Worm (Caenorhabditis elegans) whole organism, late embryonic: Measurements from ENCODE around the gene ufm-1.
A peak's percentile ranks its signal among the peaks of the same experiment; 100 is the strongest.

ENCODE experiments used
- C08G9.2 ChIP-seq: sonication (generic microtip); optimal IDR thresholded peaks from 2 replicates; lab custom pipeline; 2016; ENCODE audit warnings: mild to moderate bottlenecking, missing genetic modification characterization, moderate library complexity, missing compliant biosample characterization
- C38D4.7 ChIP-seq: fragments of 200-800 bp; sonication (Bioruptor generic); optimal IDR thresholded peaks from 2 replicates; lab custom pipeline; 2018; ENCODE audit warnings: mild to moderate bottlenecking, missing genetic modification characterization, moderate library complexity, missing compliant biosample characterization
- F13H6.1 ChIP-seq: sonication (generic microtip); optimal IDR thresholded peaks from 2 replicates; lab custom pipeline; 2016; ENCODE audit warnings: missing genetic modification characterization, missing compliant biosample characterization
- K09A11.1 ChIP-seq: sonication (generic microtip); optimal IDR thresholded peaks from 2 replicates; lab custom pipeline; 2017; ENCODE audit warnings: antibody characterized with exemption, mild to moderate bottlenecking, missing genetic modification characterization, missing compliant biosample characterization; ENCODE audit not compliant: insufficient read depth
- Y22D7AL.16 ChIP-seq: sonication (generic microtip); optimal IDR thresholded peaks from 2 replicates; lab custom pipeline; 2016; ENCODE audit warnings: missing genetic modification characterization, missing compliant biosample characterization
- ama-1 ChIP-seq: fragments of 150-350 bp; optimal IDR thresholded peaks from 2 replicates; lab custom pipeline; 2014
- ceh-2 ChIP-seq: sonication (generic microtip); optimal IDR thresholded peaks from 2 replicates; lab custom pipeline; 2016; ENCODE audit warnings: missing genotype, missing genetic modification characterization, missing compliant biosample characterization
- ceh-22 ChIP-seq: sonication (generic microtip); optimal IDR thresholded peaks from 2 replicates; lab custom pipeline; 2017; ENCODE audit warnings: missing biosample characterization, missing genetic modification characterization
- ceh-24 ChIP-seq: sonication (generic microtip); optimal IDR thresholded peaks from 2 replicates; lab custom pipeline; 2016; ENCODE audit warnings: mild to moderate bottlenecking, missing genetic modification characterization, missing compliant biosample characterization
- ceh-30 ChIP-seq: fragments of 150-350 bp; optimal IDR thresholded peaks from 2 replicates; lab custom pipeline; 2014; ENCODE audit warnings: missing biosample characterization, missing genetic modification characterization
- ceh-34 ChIP-seq: sonication (generic microtip); optimal IDR thresholded peaks from 2 replicates; lab custom pipeline; 2016; ENCODE audit warnings: mild to moderate bottlenecking, missing genetic modification characterization, missing compliant biosample characterization
- ceh-45 ChIP-seq: fragments of 200-800 bp; sonication (Bioruptor generic); IDR thresholded peaks from 2 replicates; pipeline ENCODE4 v1.3.6; 2022; ENCODE audit warnings: missing genetic modification reagents, missing genetic modification characterization, missing compliant biosample characterization
- ceh-48 ChIP-seq: sonication (generic microtip); optimal IDR thresholded peaks from 2 replicates; lab custom pipeline; 2016; ENCODE audit warnings: missing genetic modification characterization, inconsistent platforms, missing compliant biosample characterization
- ceh-6 ChIP-seq: fragments of 200-800 bp; sonication (Bioruptor generic); optimal IDR thresholded peaks from 2 replicates; lab custom pipeline; 2018; ENCODE audit warnings: mild to moderate bottlenecking, missing genetic modification characterization, missing compliant biosample characterization
- elt-2 ChIP-seq: sonication (generic microtip); optimal IDR thresholded peaks from 2 replicates; lab custom pipeline; 2016; ENCODE audit warnings: missing genetic modification reagents, missing genetic modification characterization, missing compliant biosample characterization
- elt-4 ChIP-seq: sonication (generic microtip); optimal IDR thresholded peaks from 2 replicates; lab custom pipeline; 2016; ENCODE audit warnings: missing genetic modification characterization, missing compliant biosample characterization
- ets-4 ChIP-seq: sonication (generic microtip); optimal IDR thresholded peaks from 2 replicates; lab custom pipeline; 2016; ENCODE audit warnings: missing genetic modification characterization, missing compliant biosample characterization
- eyg-1 ChIP-seq: sonication (generic microtip); optimal IDR thresholded peaks from 2 replicates; lab custom pipeline; 2016; ENCODE audit warnings: missing genotype, missing genetic modification characterization, missing compliant biosample characterization
- fax-1 ChIP-seq: sonication (generic microtip); optimal IDR thresholded peaks from 2 replicates; lab custom pipeline; 2016; ENCODE audit warnings: missing genotype, missing genetic modification characterization, missing compliant biosample characterization
- hlh-8 ChIP-seq: sonication (generic microtip); optimal IDR thresholded peaks from 2 replicates; lab custom pipeline; 2016; ENCODE audit warnings: missing genotype, missing genetic modification characterization, missing compliant biosample characterization
- lim-6 ChIP-seq: sonication (generic microtip); optimal IDR thresholded peaks from 2 replicates; lab custom pipeline; 2016; ENCODE audit warnings: missing genetic modification characterization, missing compliant biosample characterization
- mec-3 ChIP-seq: sonication (generic microtip); optimal IDR thresholded peaks from 2 replicates; lab custom pipeline; 2016; ENCODE audit warnings: borderline replicate concordance, missing genetic modification characterization, missing compliant biosample characterization
- nfya-1 ChIP-seq: sonication (generic microtip); optimal IDR thresholded peaks from 2 replicates; lab custom pipeline; 2017; ENCODE audit warnings: missing genetic modification characterization, mild to moderate bottlenecking, missing compliant biosample characterization, antibody characterized with exemption, moderate library complexity
- nhr-11 ChIP-seq: fragments of 150-350 bp; optimal IDR thresholded peaks from 2 replicates; lab custom pipeline; 2014; ENCODE audit warnings: missing biosample characterization, missing genetic modification characterization
- odd-2 ChIP-seq: sonication (generic microtip); optimal IDR thresholded peaks from 2 replicates; lab custom pipeline; 2017; ENCODE audit warnings: antibody characterized with exemption, mild to moderate bottlenecking, missing genetic modification characterization, missing compliant biosample characterization
- pat-9 ChIP-seq: fragments of 200-800 bp; sonication (Bioruptor generic); optimal IDR thresholded peaks from 2 replicates; lab custom pipeline; 2018; ENCODE audit warnings: mild to moderate bottlenecking, missing genetic modification characterization, moderate library complexity, missing compliant biosample characterization
- pax-1 ChIP-seq: fragments of 150-350 bp; optimal IDR thresholded peaks from 2 replicates; lab custom pipeline; 2014; ENCODE audit warnings: missing biosample characterization, missing genetic modification characterization
- pha-2 ChIP-seq: sonication (generic microtip); optimal IDR thresholded peaks from 2 replicates; lab custom pipeline; 2017; ENCODE audit warnings: mild to moderate bottlenecking, missing genetic modification characterization, missing compliant biosample characterization
- rnt-1 ChIP-seq: sonication (generic microtip); optimal IDR thresholded peaks from 2 replicates; lab custom pipeline; 2016; ENCODE audit warnings: missing genetic modification characterization, missing compliant biosample characterization
- sox-2 ChIP-seq: fragments of 200-800 bp; sonication (Bioruptor generic); IDR thresholded peaks from 2 replicates; pipeline ENCODE4 v1.3.6; 2022; ENCODE audit warnings: missing genetic modification reagents, missing genetic modification characterization, missing compliant biosample characterization
- tbx-2 ChIP-seq: sonication (generic microtip); optimal IDR thresholded peaks from 2 replicates; lab custom pipeline; 2016; ENCODE audit warnings: missing genetic modification characterization, missing compliant biosample characterization
- unc-42 ChIP-seq: sonication (generic microtip); optimal IDR thresholded peaks from 2 replicates; lab custom pipeline; 2016; ENCODE audit warnings: missing genotype, missing genetic modification characterization, missing compliant biosample characterization

The ufm-1 gene

ce11 chrIII:7834848-7835247 is 23.9 kb upstream of the ufm-1 start:
- TF ChIP-seq ets-4 (tag; lab: Kevin White, UChicago): no peak
- no peak for TF ChIP-seq ceh-6 (GFP tag; lab: Kevin White, UChicago)
- TF ChIP-seq ceh-48: no peak
- no peak for TF ChIP-seq nhr-11
- no peak for TF ChIP-seq elt-2 (tag; lab: Kevin White, UChicago)
- TF ChIP-seq ceh-24: no peak
- TF ChIP-seq, all 69 proteins: peak for 0

ce11 chrIII:7835684-7836083 is 23.1 kb upstream of the ufm-1 start:
- no peak for TF ChIP-seq C38D4.7 (GFP tag; lab: Kevin White, UChicago)

- no peak for TF ChIP-seq fax-1 (tag; lab: Kevin White, UChicago)
- TF ChIP-seq tbx-2 (tag; lab: Kevin White, UChicago): no peak
- no peak for TF ChIP-seq nfya-1 (tag; lab: Kevin White, UChicago)
- no peak for TF ChIP-seq F13H6.1
- no peak for TF ChIP-seq lim-6 (tag; lab: Kevin White, UChicago)
- no peak for TF ChIP-seq pha-2 (tag; lab: Kevin White, UChicago)
- TF ChIP-seq sox-2 (GFP tag; lab: Robert Waterston, UW): no peak
- no peak for TF ChIP-seq K09A11.1 (tag; lab: Kevin White, UChicago)
- no peak for TF ChIP-seq elt-2 (tag; lab: Kevin White, UChicago)
- no peak for TF ChIP-seq pax-1 (tag; lab: Kevin White, UChicago)
- no peak for TF ChIP-seq elt-4 (tag; lab: Kevin White, UChicago)
- TF ChIP-seq Y22D7AL.16: no peak
- TF ChIP-seq C38D4.7 (GFP tag; lab: Kevin White, UChicago): no peak
- no peak for TF ChIP-seq odd-2
- TF ChIP-seq ceh-45 (GFP tag; lab: Robert Waterston, UW): no peak
Observed at ce11 chrIII:7837567-7837966, 21.2 kb upstream of the ufm-1 start.

ce11 chrIII:7838907-7839642 is 19.7 kb upstream of the ufm-1 start, which contains the start of gene ceh-23:
TSS of gene ceh-23 (plus strand) at chrIII:7839592.
- TF ChIP-seq Y22D7AL.16 (no peak), C08G9.2 (tag; lab: Kevin White, UChicago) (no peak), elt-4 (tag; lab: Kevin White, UChicago) (no peak), pat-9 (tag; lab: Kevin White, UChicago) (no peak), ceh-34 (tag; lab: Kevin White, UChicago) (no peak), hlh-8 (no peak), ceh-30 (tag; lab: Kevin White, UChicago) (no peak), ceh-48 (no peak), eyg-1 (tag; lab: Kevin White, UChicago) (no peak), ama-1 (lab: Kevin White, UChicago) (no peak), mec-3 (no peak), ceh-2 (no peak)
- TF ChIP-seq, all 69 proteins: peak for 0

ce11 chrIII:7843536-7843935 is 15.2 kb upstream of the ufm-1 start, which contains the start of gene ZK652.8:
TSS of gene ZK652.8 (minus strand) at chrIII:7843636.
- TF ChIP-seq ceh-24 (no peak), ceh-22 (tag; lab: Kevin White, UChicago) (no peak), C08G9.2 (tag; lab: Kevin White, UChicago) (no peak), rnt-1 (no peak), eyg-1 (tag; lab: Kevin White, UChicago) (no peak), mec-3 (no peak)

ce11 chrIII:7848173-7848572 is 10.6 kb upstream of the ufm-1 start:
- no peak for TF ChIP-seq ceh-2
- peak; percentile 6 for TF ChIP-seq nfya-1 (tag; lab: Kevin White, UChicago)
- peak; percentile 27 for TF ChIP-seq unc-42 (tag; lab: Kevin White, UChicago)
